Worm (Caenorhabditis elegans) whole organism, L2 larva: ENCODE results near the gene fshr-1.

Source experiments
- ZK546.5 ChIP-seq: sonication (generic microtip); optimal IDR thresholded peaks from 2 replicates; lab custom pipeline; 2017; ENCODE audit warnings: missing biosample characterization, missing genetic modification characterization
- ama-1 ChIP-seq: fragments of 150-350 bp; optimal IDR thresholded peaks from 2 replicates; lab custom pipeline; 2018; ENCODE audit warnings: inconsistent platforms
- dmd-4 ChIP-seq: sonication (generic microtip); optimal IDR thresholded peaks from 2 replicates; lab custom pipeline; 2017; ENCODE audit warnings: missing biosample characterization, missing genetic modification characterization
- egl-27 ChIP-seq: sonication (generic microtip); optimal IDR thresholded peaks from 3 replicates; lab custom pipeline; 2017; ENCODE audit warnings: missing biosample characterization, missing genetic modification reagents, missing genetic modification characterization
- elt-1 ChIP-seq: fragments of 150-350 bp; optimal IDR thresholded peaks from 2 replicates; lab custom pipeline; 2014; ENCODE audit warnings: missing biosample characterization, missing genetic modification characterization
- nhr-10 ChIP-seq: sonication (generic microtip); optimal IDR thresholded peaks from 2 replicates; lab custom pipeline; 2017; ENCODE audit warnings: missing biosample characterization, missing genetic modification characterization
- nhr-11 ChIP-seq: fragments of 150-350 bp; optimal IDR thresholded peaks from 2 replicates; lab custom pipeline; 2014; ENCODE audit warnings: missing biosample characterization, missing genetic modification characterization
- nhr-6 ChIP-seq: fragments of 150-350 bp; optimal IDR thresholded peaks from 2 replicates; lab custom pipeline; 2014; ENCODE audit warnings: missing biosample characterization, missing genetic modification characterization
- unc-55 ChIP-seq: fragments of 150-350 bp; sonication (generic microtip); optimal IDR thresholded peaks from 3 replicates; lab custom pipeline; 2014; ENCODE audit warnings: missing biosample characterization, missing genetic modification reagents, missing genetic modification characterization
- unc-62 ChIP-seq: fragments of 150-350 bp; optimal IDR thresholded peaks from 2 replicates; lab custom pipeline; 2014; ENCODE audit warnings: missing biosample characterization, missing genetic modification reagents, missing genetic modification characterization

DNA sequence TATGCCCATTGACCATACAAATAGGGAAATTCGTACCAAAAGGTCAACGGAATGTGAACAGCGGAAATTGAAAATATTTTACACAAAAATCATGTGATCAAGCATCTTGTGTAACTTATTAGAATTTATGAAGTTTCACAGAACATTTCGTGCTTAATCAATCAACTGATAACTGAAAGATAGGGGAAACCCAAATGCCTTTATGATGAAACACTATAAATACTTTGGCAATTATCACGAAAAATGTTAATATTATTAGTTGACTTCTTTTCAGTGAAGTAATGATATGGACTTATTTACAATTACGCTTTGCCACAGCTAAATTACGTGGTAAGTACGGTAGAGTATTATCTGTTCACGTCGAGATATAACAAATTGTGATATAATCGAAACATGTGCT lies 32.7 kb upstream of the fshr-1 start:
- no peak for TF ChIP-seq nhr-10 (tag; lab: Kevin White, UChicago)
- TF ChIP-seq nhr-11 (tag; lab: Kevin White, UChicago) = no peak
- TF ChIP-seq unc-55 = no peak
- no peak for TF ChIP-seq egl-27 (tag; lab: Kevin White, UChicago)
- TF ChIP-seq nhr-6 = no peak
- no peak for TF ChIP-seq ama-1 (lab: Kevin White, UChicago)
- no peak for TF ChIP-seq ZK546.5
- TF ChIP-seq dmd-4 (tag; lab: Kevin White, UChicago) = no peak
- TF ChIP-seq elt-1 (tag; lab: Kevin White, UChicago) = no peak
- no peak for TF ChIP-seq unc-62 (GFP tag; lab: Kevin White, UChicago)
